Fruit fly (Drosophila melanogaster) whole organism, embryonic: ENCODE measurements around the gene CG34435.

Experiments
- CG10147 ChIP-seq: fragments of 200-800 bp; sonication (Bioruptor generic); optimal IDR thresholded peaks from 2 replicates; lab custom pipeline; 2019; ENCODE audit warnings: missing biosample characterization, mild to moderate bottlenecking, missing genetic modification characterization, moderate library complexity
- CG1024 ChIP-seq: fragments of 200-800 bp; sonication (Bioruptor generic); IDR thresholded peaks from 2 replicates; pipeline ENCODE4 v1.3.6; 2022; ENCODE audit warnings: missing biosample characterization, missing genetic modification characterization
- CG10959 ChIP-seq: fragments of 200-800 bp; sonication (Bioruptor generic); IDR thresholded peaks from 2 replicates; pipeline ENCODE4 v1.3.6; 2022; ENCODE audit warnings: missing biosample characterization, missing genetic modification characterization
- CG10979 ChIP-seq: fragments of 200-800 bp; sonication (Bioruptor generic); optimal IDR thresholded peaks from 2 replicates; lab custom pipeline; 2018; ENCODE audit warnings: missing biosample characterization, mild to moderate bottlenecking, missing genetic modification characterization, moderate library complexity
- CG12155 ChIP-seq: fragments of 200-800 bp; sonication (Bioruptor generic); optimal IDR thresholded peaks from 3 replicates; lab custom pipeline; 2016; ENCODE audit warnings: missing biosample characterization, missing genetic modification characterization
- CG13775 ChIP-seq: fragments of 200-800 bp; sonication (Bioruptor generic); optimal IDR thresholded peaks from 3 replicates; lab custom pipeline; 2017; ENCODE audit warnings: missing biosample characterization, mild to moderate bottlenecking, missing genetic modification characterization
- CG14014 ChIP-seq: fragments of 200-800 bp; sonication (Bioruptor generic); IDR thresholded peaks from 2 replicates; pipeline ENCODE4 v1.3.6; 2022; ENCODE audit warnings: missing biosample characterization, missing genetic modification characterization
- CG16779 ChIP-seq: fragments of 200-800 bp; sonication (Bioruptor generic); IDR thresholded peaks from 2 replicates; pipeline ENCODE4 v1.3.6; 2022; ENCODE audit warnings: missing biosample characterization, missing genetic modification characterization
- CG17802 ChIP-seq: fragments of 200-800 bp; sonication (Bioruptor generic); optimal IDR thresholded peaks from 2 replicates; lab custom pipeline; 2018; ENCODE audit warnings: missing biosample characterization, mild to moderate bottlenecking, missing genetic modification characterization, moderate library complexity
- CG17912 ChIP-seq: fragments of 200-800 bp; sonication (Bioruptor generic); optimal IDR thresholded peaks from 2 replicates; lab custom pipeline; 2018; ENCODE audit warnings: missing biosample characterization, mild to moderate bottlenecking, missing genetic modification characterization
- CG2116 ChIP-seq: fragments of 200-800 bp; sonication (Bioruptor generic); optimal IDR thresholded peaks from 3 replicates; lab custom pipeline; 2018; ENCODE audit warnings: missing biosample characterization, mild to moderate bottlenecking, missing genetic modification characterization
- CG4617 ChIP-seq: fragments of 200-800 bp; sonication (Bioruptor generic); optimal IDR thresholded peaks from 3 replicates; lab custom pipeline; 2016; ENCODE audit warnings: missing biosample characterization, missing genetic modification characterization, borderline replicate concordance
- CG6791 ChIP-seq: fragments of 200-800 bp; sonication (Bioruptor generic); IDR thresholded peaks from 3 replicates; pipeline ENCODE4 v1.3.6; 2022; ENCODE audit warnings: missing biosample characterization, missing genetic modification characterization; ENCODE audit not compliant: partially characterized antibody
- CG7372 ChIP-seq: fragments of 200-800 bp; sonication (Bioruptor generic); IDR thresholded peaks from 2 replicates; pipeline ENCODE4 v1.3.6; 2022; ENCODE audit warnings: missing biosample characterization, missing genetic modification characterization
- CG7963 ChIP-seq: fragments of 200-800 bp; sonication (Bioruptor generic); IDR thresholded peaks from 3 replicates; pipeline ENCODE4 v1.3.6; 2022; ENCODE audit warnings: missing biosample characterization, missing genetic modification characterization; ENCODE audit not compliant: partially characterized antibody
- CG8089 ChIP-seq: fragments of 200-800 bp; sonication (Bioruptor generic); optimal IDR thresholded peaks from 3 replicates; lab custom pipeline; 2016; ENCODE audit warnings: missing biosample characterization, missing genetic modification characterization
- CkIIα-i1 ChIP-seq: fragments of 200-800 bp; sonication (Bioruptor generic); IDR thresholded peaks from 2 replicates; pipeline ENCODE4 v1.3.6; 2022; ENCODE audit warnings: missing biosample characterization, missing genetic modification characterization
- CrebB ChIP-seq: fragments of 200-800 bp; sonication (Bioruptor generic); optimal IDR thresholded peaks from 3 replicates; lab custom pipeline; 2018; ENCODE audit warnings: missing biosample characterization, mild to moderate bottlenecking, missing genetic modification characterization
- D19B ChIP-seq: fragments of 200-800 bp; sonication (Bioruptor generic); optimal IDR thresholded peaks from 2 replicates; lab custom pipeline; 2017; ENCODE audit warnings: missing biosample characterization, mild to moderate bottlenecking, missing genetic modification characterization
- Drgx ChIP-seq: fragments of 200-800 bp; sonication (Bioruptor generic); IDR thresholded peaks from 2 replicates; pipeline ENCODE4 v1.3.6; 2022; ENCODE audit warnings: missing biosample characterization, missing genetic modification characterization
- GATAe ChIP-seq: fragments of 200-800 bp; sonication (Bioruptor generic); conservative IDR thresholded peaks from 2 replicates; pipeline ENCODE4 v1.3.6; 2022; ENCODE audit warnings: missing biosample characterization, missing genetic modification characterization
- Hand ChIP-seq: fragments of 200-800 bp; sonication (Bioruptor generic); optimal IDR thresholded peaks from 2 replicates; lab custom pipeline; 2017; ENCODE audit warnings: mild to moderate bottlenecking, missing biosample characterization, missing genetic modification reagents, missing genetic modification characterization
- Hr39 ChIP-seq: fragments of >200 bp; optimal IDR thresholded peaks from 2 replicates; lab custom pipeline; 2017
- Hsf ChIP-seq: fragments of 200-800 bp; sonication (Bioruptor generic); optimal IDR thresholded peaks from 3 replicates; lab custom pipeline; 2016; ENCODE audit warnings: missing biosample characterization, missing genetic modification characterization
- Jarid2 ChIP-seq: fragments of 200-800 bp; sonication (Bioruptor generic); optimal IDR thresholded peaks from 3 replicates; lab custom pipeline; 2017; ENCODE audit warnings: mild to moderate bottlenecking, missing biosample characterization, missing genetic modification reagents, missing genetic modification characterization
- Lim3 ChIP-seq: fragments of 200-800 bp; sonication (Bioruptor generic); IDR thresholded peaks from 2 replicates; pipeline ENCODE4 v1.3.6; 2022; ENCODE audit warnings: missing biosample characterization, missing genetic modification characterization
- MTF-1 ChIP-seq: fragments of 200-800 bp; sonication (Bioruptor generic); optimal IDR thresholded peaks from 2 replicates; lab custom pipeline; 2018; ENCODE audit warnings: missing biosample characterization, mild to moderate bottlenecking, missing genetic modification characterization, borderline replicate concordance
- Mes4 ChIP-seq: fragments of 200-800 bp; sonication (Bioruptor generic); optimal IDR thresholded peaks from 2 replicates; lab custom pipeline; 2016; ENCODE audit warnings: missing biosample characterization, missing genetic modification characterization
- NK7.1 ChIP-seq: fragments of 200-800 bp; sonication (Bioruptor generic); optimal IDR thresholded peaks from 3 replicates; lab custom pipeline; 2016; ENCODE audit warnings: missing biosample characterization, missing genetic modification characterization
- Nf-YA ChIP-seq: fragments of 200-800 bp; sonication (Bioruptor generic); IDR thresholded peaks from 2 replicates; pipeline ENCODE4 v1.3.6; 2022; ENCODE audit warnings: missing biosample characterization, missing genetic modification characterization
- Oli ChIP-seq: fragments of 200-800 bp; sonication (Bioruptor generic); optimal IDR thresholded peaks from 2 replicates; lab custom pipeline; 2018; ENCODE audit warnings: missing biosample characterization, mild to moderate bottlenecking, missing genetic modification characterization, moderate library complexity
- Side ChIP-seq: fragments of 200-800 bp; sonication (Bioruptor generic); optimal IDR thresholded peaks from 2 replicates; lab custom pipeline; 2016; ENCODE audit warnings: missing biosample characterization, missing genetic modification characterization
- Trl ChIP-seq, 3 experiments: fragments of >200 bp in 2 of 3; fragments of 200-800 bp in 1 of 3; sonication (Bioruptor generic) in 1 of 3; optimal IDR thresholded peaks; 2 replicates in 1 of 3; 3 replicates in 2 of 3; lab custom pipeline; 2016 to 2017; ENCODE audit warnings: missing biosample characterization in 1 of 3, missing genetic modification characterization in 1 of 3
- Xrp1 ChIP-seq: fragments of 200-800 bp; sonication (Bioruptor generic); IDR thresholded peaks from 2 replicates; pipeline ENCODE4 v1.3.6; 2022; ENCODE audit warnings: missing biosample characterization, missing genetic modification characterization
- ash1 ChIP-seq: fragments of 200-800 bp; sonication (Bioruptor generic); optimal IDR thresholded peaks from 2 replicates; lab custom pipeline; 2018; ENCODE audit warnings: missing biosample characterization, mild to moderate bottlenecking, missing genetic modification characterization
- btn ChIP-seq: fragments of 200-800 bp; sonication (Bioruptor generic); optimal IDR thresholded peaks from 2 replicates; lab custom pipeline; 2016; ENCODE audit warnings: missing biosample characterization, missing genetic modification characterization
- chm ChIP-seq: fragments of 200-800 bp; sonication (Bioruptor generic); IDR thresholded peaks from 2 replicates; pipeline ENCODE4 v1.3.6; 2022; ENCODE audit warnings: missing biosample characterization, missing genetic modification characterization
- disco-r ChIP-seq: fragments of 200-800 bp; sonication (Bioruptor generic); optimal IDR thresholded peaks from 2 replicates; lab custom pipeline; 2016; ENCODE audit warnings: missing biosample characterization, missing genetic modification characterization
- gro ChIP-seq: fragments of 200-800 bp; sonication (Bioruptor generic); optimal IDR thresholded peaks from 2 replicates; lab custom pipeline; 2016; ENCODE audit warnings: missing biosample characterization, missing genetic modification characterization
- gsb ChIP-seq: fragments of 200-800 bp; sonication (Bioruptor generic); IDR thresholded peaks from 2 replicates; pipeline ENCODE4 v1.3.6; 2022; ENCODE audit warnings: missing biosample characterization, missing genetic modification characterization
- ham ChIP-seq: fragments of 200-800 bp; sonication (Bioruptor generic); IDR thresholded peaks from 2 replicates; pipeline ENCODE4 v1.3.6; 2022; ENCODE audit warnings: missing biosample characterization, missing genetic modification characterization
- hb ChIP-seq: fragments of 200-800 bp; sonication (Bioruptor generic); IDR thresholded peaks from 3 replicates; pipeline ENCODE4 v1.3.6; 2022; ENCODE audit warnings: missing biosample characterization, missing genetic modification characterization; ENCODE audit not compliant: partially characterized antibody
- jigr1 ChIP-seq: fragments of 200-800 bp; sonication (Bioruptor generic); IDR thresholded peaks from 3 replicates; pipeline ENCODE4 v1.3.6; 2022; ENCODE audit warnings: missing biosample characterization, missing genetic modification characterization
- kay ChIP-seq: fragments of 200-800 bp; sonication (Bioruptor generic); optimal IDR thresholded peaks from 2 replicates; lab custom pipeline; 2016; ENCODE audit warnings: missing biosample characterization, missing genetic modification characterization
- lmd ChIP-seq: fragments of 200-800 bp; sonication (Bioruptor generic); IDR thresholded peaks from 2 replicates; pipeline ENCODE4 v1.3.6; 2022; ENCODE audit warnings: missing biosample characterization, missing genetic modification characterization
- mam ChIP-seq: fragments of 200-800 bp; sonication (Bioruptor generic); optimal IDR thresholded peaks from 3 replicates; lab custom pipeline; 2016; ENCODE audit warnings: missing biosample characterization, missing genetic modification characterization
- nau ChIP-seq: fragments of 200-800 bp; sonication (Bioruptor generic); optimal IDR thresholded peaks from 3 replicates; lab custom pipeline; 2017; ENCODE audit warnings: missing biosample characterization, mild to moderate bottlenecking, missing genetic modification characterization, missing genetic modification reagents
- otp ChIP-seq: fragments of 200-800 bp; sonication (Bioruptor generic); IDR thresholded peaks from 3 replicates; pipeline ENCODE4, ENCODE4 v1.3.6; 2022; ENCODE audit warnings: missing biosample characterization, missing genetic modification characterization
- salm ChIP-seq: fragments of 200-800 bp; sonication (Bioruptor generic); optimal IDR thresholded peaks from 2 replicates; lab custom pipeline; 2018; ENCODE audit warnings: missing biosample characterization, mild to moderate bottlenecking, missing genetic modification characterization
- sob ChIP-seq: fragments of 200-800 bp; sonication (Bioruptor generic); IDR thresholded peaks from 2 replicates; pipeline ENCODE4 v1.3.6; 2022; ENCODE audit warnings: missing biosample characterization, missing genetic modification characterization
- tio ChIP-seq: fragments of 200-800 bp; sonication (Bioruptor generic); optimal IDR thresholded peaks from 2 replicates; lab custom pipeline; 2017; ENCODE audit warnings: missing biosample characterization, missing genetic modification characterization, inconsistent platforms
- tup ChIP-seq: fragments of 200-800 bp; sonication (Bioruptor generic); optimal IDR thresholded peaks from 2 replicates; lab custom pipeline; 2016; ENCODE audit warnings: missing biosample characterization, mild to moderate bottlenecking, missing genetic modification characterization, moderate library complexity

CG34435 gene

DNA sequence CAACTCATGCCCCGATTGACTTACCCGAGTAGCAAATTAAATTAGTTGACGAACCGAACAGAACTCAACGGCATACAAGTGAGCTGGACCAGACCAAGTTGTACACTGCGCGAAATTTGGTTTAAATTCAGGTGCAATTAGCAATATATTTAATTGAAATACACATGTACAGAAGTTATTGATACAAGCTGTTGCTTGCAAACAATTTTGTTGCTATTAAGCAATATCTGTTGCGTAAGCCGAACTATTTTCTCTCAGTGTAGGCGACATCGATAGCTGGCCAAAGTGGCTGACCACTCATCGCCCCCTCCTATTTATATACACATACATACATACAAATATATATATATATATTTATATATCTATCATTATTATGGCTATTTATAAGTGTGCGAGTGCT lies 10.1 kb downstream of the CG34435 start:
- no peak for TF ChIP-seq otp (GFP tag; lab: Robert Waterston, UW)
- TF ChIP-seq CG2116 (GFP tag; lab: Kevin White, UChicago), result no peak
- no peak for TF ChIP-seq CG7963 (GFP tag; lab: Robert Waterston, UW)
- no peak for TF ChIP-seq CG8089
- no peak for TF ChIP-seq CG6791 (GFP tag; lab: Robert Waterston, UW)
- TF ChIP-seq CG14014 (GFP tag; lab: Robert Waterston, UW), result 0 out of 2 replicates have a peak, but pooled peaks have one; percentile 32
- no peak for TF ChIP-seq D19B
- no peak for TF ChIP-seq nau (GFP tag; lab: Kevin White, UChicago)
- TF ChIP-seq Hand (GFP tag; lab: Kevin White, UChicago), result no peak
- TF ChIP-seq CG17802, result no peak
- TF ChIP-seq Xrp1, result peak; percentile 62; the same call in 1 of the 2 replicates
- no peak for TF ChIP-seq Nf-YA (GFP tag; lab: Robert Waterston, UW)
- no peak for TF ChIP-seq kay
- peak; percentile 20 for TF ChIP-seq Hsf (GFP tag; lab: Kevin White, UChicago)
- 0 out of 2 replicates have a peak, but pooled peaks have one; percentile 10 for TF ChIP-seq CG7372 (GFP tag; lab: Robert Waterston, UW)
- no peak for TF ChIP-seq tio (GFP tag; lab: Kevin White, UChicago)
- peak; percentile 42 for TF ChIP-seq Oli
- TF ChIP-seq hb (GFP tag; lab: Robert Waterston, UW), result no peak
- TF ChIP-seq CG1024 (GFP tag; lab: Robert Waterston, UW), result no peak; the same call in 1 of the 2 replicates
- TF ChIP-seq Side (GFP tag; lab: Kevin White, UChicago), result no peak
- TF ChIP-seq Hr39 (lab: Kevin White, UChicago), result no peak
- TF ChIP-seq CG12155, result no peak
- TF ChIP-seq Drgx (GFP tag; lab: Robert Waterston, UW), result no peak
- TF ChIP-seq GATAe, result no peak
- no peak for TF ChIP-seq jigr1 (GFP tag; lab: Robert Waterston, UW)
- TF ChIP-seq Mes4, result no peak
- no peak for TF ChIP-seq CG16779
- peak; percentile 56 for TF ChIP-seq CG10979 (tag; lab: Kevin White, UChicago)
- TF ChIP-seq chm, result 0 out of 2 replicates have a peak, but pooled peaks have one; percentile 9
- no peak for TF ChIP-seq MTF-1
- peak; percentile 41 for TF ChIP-seq CG13775 (GFP tag; lab: Kevin White, UChicago)
- TF ChIP-seq salm (tag; lab: Kevin White, UChicago), result no peak
- no peak for TF ChIP-seq Jarid2 (GFP tag; lab: Kevin White, UChicago)
- TF ChIP-seq btn, result no peak
- no peak for TF ChIP-seq Trl (optimal IDR thresholded peaks at IDR 0.05; lab: Kevin White, UChicago)
- TF ChIP-seq Trl (GFP tag; optimal IDR thresholded peaks at IDR 0.05; lab: Kevin White, UChicago), result no peak
- peak; percentile 35; the same call in 1 of the 2 replicates for TF ChIP-seq lmd (GFP tag; lab: Robert Waterston, UW)
- no peak for TF ChIP-seq CG4617 (GFP tag; lab: Kevin White, UChicago)
- TF ChIP-seq Lim3 (GFP tag; lab: Robert Waterston, UW), result no peak
- TF ChIP-seq CkIIα-i1 (GFP tag; lab: Robert Waterston, UW), result no peak
- no peak; the same call in 1 of the 2 replicates for TF ChIP-seq sob (GFP tag; lab: Robert Waterston, UW)
- no peak for TF ChIP-seq ash1 (GFP tag; lab: Kevin White, UChicago)
- no peak for TF ChIP-seq gro
- TF ChIP-seq NK7.1 (GFP tag; lab: Kevin White, UChicago), result no peak
- TF ChIP-seq ham (GFP tag; lab: Robert Waterston, UW), result no peak
- TF ChIP-seq mam (GFP tag; lab: Kevin White, UChicago), result no peak
- TF ChIP-seq CG17912 (GFP tag; lab: Kevin White, UChicago), result no peak
- no peak for TF ChIP-seq disco-r (GFP tag; lab: Kevin White, UChicago)
- no peak for TF ChIP-seq gsb
- TF ChIP-seq CrebB (tag; lab: Kevin White, UChicago), result no peak
- no peak for TF ChIP-seq CG10147 (GFP tag; lab: Kevin White, UChicago)
- no peak for TF ChIP-seq tup (GFP tag; lab: Kevin White, UChicago)
- peak; percentile 36; the same call in 1 of the 2 replicates for TF ChIP-seq CG10959
